Fruit fly (Drosophila melanogaster) whole organism, embryonic: ENCODE results near the gene Gas8.
A peak's percentile ranks its signal among the peaks of the same experiment; 100 is the strongest.

Experiments
- Blimp-1 ChIP-seq: fragments of 200-800 bp; sonication (Bioruptor generic); optimal IDR thresholded peaks from 3 replicates; lab custom pipeline; 2018; ENCODE audit warnings: missing biosample characterization, missing genetic modification characterization, mild to moderate bottlenecking, moderate library complexity, missing genetic modification reagents
- CG10267 ChIP-seq: fragments of 200-800 bp; sonication (Bioruptor generic); optimal IDR thresholded peaks from 2 replicates; lab custom pipeline; 2018; ENCODE audit warnings: missing biosample characterization, mild to moderate bottlenecking, missing genetic modification characterization, moderate library complexity
- CG10366 ChIP-seq: fragments of 200-800 bp; sonication (Bioruptor generic); IDR thresholded peaks from 2 replicates; pipeline ENCODE4 v1.3.6; 2022; ENCODE audit warnings: missing biosample characterization, missing genetic modification characterization
- CG10979 ChIP-seq: fragments of 200-800 bp; sonication (Bioruptor generic); optimal IDR thresholded peaks from 2 replicates; lab custom pipeline; 2018; ENCODE audit warnings: missing biosample characterization, mild to moderate bottlenecking, missing genetic modification characterization, moderate library complexity
- CG11504 ChIP-seq: fragments of 200-800 bp; sonication (Bioruptor generic); optimal IDR thresholded peaks from 3 replicates; lab custom pipeline; 2019; ENCODE audit warnings: missing biosample characterization, mild to moderate bottlenecking, missing genetic modification characterization, moderate library complexity
- CG12744 ChIP-seq: fragments of 200-800 bp; sonication (Bioruptor generic); optimal IDR thresholded peaks from 2 replicates; lab custom pipeline; 2016; ENCODE audit warnings: missing biosample characterization, missing genetic modification characterization
- CG14014 ChIP-seq: fragments of 200-800 bp; sonication (Bioruptor generic); IDR thresholded peaks from 2 replicates; pipeline ENCODE4 v1.3.6; 2022; ENCODE audit warnings: missing biosample characterization, missing genetic modification characterization
- CG14860 ChIP-seq: fragments of 200-800 bp; sonication (Bioruptor generic); IDR thresholded peaks from 3 replicates; pipeline ENCODE4 v1.3.6; 2022; ENCODE audit warnings: missing biosample characterization, missing genetic modification characterization; ENCODE audit not compliant: partially characterized antibody
- CG17385 ChIP-seq: fragments of 200-800 bp; sonication (Bioruptor generic); optimal IDR thresholded peaks from 3 replicates; lab custom pipeline; 2018; ENCODE audit warnings: missing biosample characterization, mild to moderate bottlenecking, missing genetic modification characterization
- CG17829 ChIP-seq: fragments of 200-800 bp; optimal IDR thresholded peaks from 2 replicates; lab custom pipeline; 2019; ENCODE audit warnings: missing biosample characterization, mild to moderate bottlenecking, missing genetic modification characterization, moderate library complexity
- CG18599 ChIP-seq: fragments of 200-800 bp; sonication (Bioruptor generic); optimal IDR thresholded peaks from 3 replicates; lab custom pipeline; 2017; ENCODE audit warnings: missing biosample characterization, missing genetic modification characterization, mild to moderate bottlenecking, moderate library complexity, missing genetic modification reagents
- CG18619 ChIP-seq: fragments of 200-800 bp; sonication (Bioruptor generic); optimal IDR thresholded peaks from 3 replicates; lab custom pipeline; 2017; ENCODE audit warnings: missing biosample characterization, mild to moderate bottlenecking, missing genetic modification characterization
- CG3065 ChIP-seq: fragments of 200-800 bp; sonication (Bioruptor generic); optimal IDR thresholded peaks from 2 replicates; lab custom pipeline; 2016; ENCODE audit warnings: missing biosample characterization, missing genetic modification characterization
- CG31365 ChIP-seq: fragments of 200-800 bp; sonication (Bioruptor generic); optimal IDR thresholded peaks from 2 replicates; lab custom pipeline; 2018; ENCODE audit warnings: missing biosample characterization, mild to moderate bottlenecking, missing genetic modification characterization
- CG3838 ChIP-seq: fragments of 200-800 bp; sonication (Bioruptor generic); optimal IDR thresholded peaks from 3 replicates; lab custom pipeline; 2016; ENCODE audit warnings: missing biosample characterization, missing genetic modification characterization
- CG4404 ChIP-seq: fragments of 200-800 bp; sonication (Bioruptor generic); IDR thresholded peaks from 2 replicates; pipeline ENCODE4 v1.3.6; 2022; ENCODE audit warnings: missing biosample characterization, missing genetic modification characterization
- CG4617 ChIP-seq: fragments of 200-800 bp; sonication (Bioruptor generic); optimal IDR thresholded peaks from 3 replicates; lab custom pipeline; 2016; ENCODE audit warnings: missing biosample characterization, missing genetic modification characterization, borderline replicate concordance
- CG4707 ChIP-seq: fragments of 200-800 bp; sonication (Bioruptor generic); optimal IDR thresholded peaks from 2 replicates; lab custom pipeline; 2018; ENCODE audit warnings: missing biosample characterization, mild to moderate bottlenecking, missing genetic modification characterization, moderate library complexity
- CG6689 ChIP-seq: fragments of 200-800 bp; sonication (Bioruptor generic); IDR thresholded peaks from 2 replicates; pipeline ENCODE4 v1.3.6; 2022; ENCODE audit warnings: missing biosample characterization, missing genetic modification characterization
- CG9797 ChIP-seq: fragments of 200-800 bp; sonication (Bioruptor generic); optimal IDR thresholded peaks from 3 replicates; lab custom pipeline; 2018; ENCODE audit warnings: missing biosample characterization, mild to moderate bottlenecking, missing genetic modification characterization
- D ChIP-seq, 2 experiments: fragments of 200-800 bp in 1 of 2; fragments of >200 bp in 1 of 2; sonication (Bioruptor generic) in 1 of 2; optimal IDR thresholded peaks; 2 replicates in 1 of 2; 3 replicates in 1 of 2; lab custom pipeline; 2017; ENCODE audit warnings: mild to moderate bottlenecking in 1 of 2, missing biosample characterization in 1 of 2, missing genetic modification characterization in 1 of 2, missing genetic modification reagents in 1 of 2
- HmgZ ChIP-seq: fragments of 200-800 bp; sonication (Bioruptor generic); optimal IDR thresholded peaks from 2 replicates; lab custom pipeline; 2018; ENCODE audit warnings: missing biosample characterization, mild to moderate bottlenecking, missing genetic modification characterization
- Hr3 ChIP-seq: fragments of 200-800 bp; sonication (Bioruptor generic); optimal IDR thresholded peaks from 3 replicates; lab custom pipeline; 2016; ENCODE audit warnings: missing biosample characterization, missing genetic modification characterization
- Hsf ChIP-seq: fragments of 200-800 bp; sonication (Bioruptor generic); optimal IDR thresholded peaks from 3 replicates; lab custom pipeline; 2016; ENCODE audit warnings: missing biosample characterization, missing genetic modification characterization
- NK7.1 ChIP-seq: fragments of 200-800 bp; sonication (Bioruptor generic); optimal IDR thresholded peaks from 3 replicates; lab custom pipeline; 2016; ENCODE audit warnings: missing biosample characterization, missing genetic modification characterization
- Nf-YA ChIP-seq: fragments of 200-800 bp; sonication (Bioruptor generic); IDR thresholded peaks from 2 replicates; pipeline ENCODE4 v1.3.6; 2022; ENCODE audit warnings: missing biosample characterization, missing genetic modification characterization
- Nf-YC ChIP-seq: fragments of 200-800 bp; optimal IDR thresholded peaks from 3 replicates; lab custom pipeline; 2019; ENCODE audit warnings: missing biosample characterization, mild to moderate bottlenecking, missing genetic modification characterization, moderate library complexity
- Oaz ChIP-seq: fragments of 200-800 bp; sonication (Bioruptor generic); IDR thresholded peaks from 2 replicates; pipeline ENCODE4 v1.3.6; 2022; ENCODE audit warnings: missing biosample characterization, missing genetic modification characterization
- Oli ChIP-seq: fragments of 200-800 bp; sonication (Bioruptor generic); optimal IDR thresholded peaks from 2 replicates; lab custom pipeline; 2018; ENCODE audit warnings: missing biosample characterization, mild to moderate bottlenecking, missing genetic modification characterization, moderate library complexity
- Opbp ChIP-seq: fragments of 200-800 bp; sonication (Bioruptor generic); IDR thresholded peaks from 3 replicates; pipeline ENCODE4 v1.3.6; 2022; ENCODE audit warnings: missing biosample characterization, missing genetic modification characterization; ENCODE audit not compliant: partially characterized antibody
- Six4 ChIP-seq: fragments of 200-800 bp; sonication (Bioruptor generic); optimal IDR thresholded peaks from 2 replicates; lab custom pipeline; 2016; ENCODE audit warnings: missing biosample characterization, missing genetic modification characterization
- Xrp1 ChIP-seq: fragments of 200-800 bp; sonication (Bioruptor generic); IDR thresholded peaks from 2 replicates; pipeline ENCODE4 v1.3.6; 2022; ENCODE audit warnings: missing biosample characterization, missing genetic modification characterization
- az2 ChIP-seq: fragments of 200-800 bp; sonication (Bioruptor generic); optimal IDR thresholded peaks from 3 replicates; lab custom pipeline; 2016; ENCODE audit warnings: missing biosample characterization, missing genetic modification characterization
- cas ChIP-seq: fragments of 200-800 bp; sonication (Bioruptor generic); IDR thresholded peaks from 2 replicates; pipeline ENCODE4 v1.3.6; 2022; ENCODE audit warnings: missing biosample characterization, missing genetic modification characterization
- caup ChIP-seq: fragments of 200-800 bp; sonication (Bioruptor generic); optimal IDR thresholded peaks from 3 replicates; lab custom pipeline; 2017; ENCODE audit warnings: missing biosample characterization, mild to moderate bottlenecking, missing genetic modification characterization, moderate library complexity; ENCODE audit not compliant: severe bottlenecking
- dmrt11E ChIP-seq: fragments of 200-800 bp; sonication (Bioruptor generic); optimal IDR thresholded peaks from 3 replicates; lab custom pipeline; 2018; ENCODE audit warnings: missing biosample characterization, mild to moderate bottlenecking, missing genetic modification characterization, moderate library complexity
- fd102C ChIP-seq: fragments of 200-800 bp; sonication (Bioruptor generic); optimal IDR thresholded peaks from 2 replicates; lab custom pipeline; 2018; ENCODE audit warnings: missing biosample characterization, mild to moderate bottlenecking, missing genetic modification characterization, moderate library complexity
- gem ChIP-seq: fragments of 200-800 bp; sonication (Bioruptor generic); optimal IDR thresholded peaks from 2 replicates; lab custom pipeline; 2019; ENCODE audit warnings: missing biosample characterization, mild to moderate bottlenecking, missing genetic modification characterization, moderate library complexity
- gsb-n ChIP-seq: fragments of 200-800 bp; sonication (Bioruptor generic); optimal IDR thresholded peaks from 3 replicates; lab custom pipeline; 2018; ENCODE audit warnings: missing biosample characterization, mild to moderate bottlenecking, missing genetic modification characterization
- gt ChIP-seq: fragments of 200-800 bp; sonication (Bioruptor generic); IDR thresholded peaks from 2 replicates; pipeline ENCODE4 v1.3.6; 2022; ENCODE audit warnings: missing biosample characterization, missing genetic modification characterization
- hth ChIP-seq: fragments of >200 bp; optimal IDR thresholded peaks from 2 replicates; lab custom pipeline; 2017; ENCODE audit warnings: inconsistent platforms
- ind ChIP-seq: fragments of 200-800 bp; sonication (Bioruptor generic); optimal IDR thresholded peaks from 3 replicates; lab custom pipeline; 2016; ENCODE audit warnings: missing biosample characterization, missing genetic modification characterization
- knrl ChIP-seq: fragments of 200-800 bp; sonication (Bioruptor generic); IDR thresholded peaks from 3 replicates; pipeline ENCODE4 v1.3.6; 2022; ENCODE audit warnings: missing biosample characterization, missing genetic modification characterization; ENCODE audit not compliant: partially characterized antibody
- lilli ChIP-seq: fragments of 200-800 bp; sonication (Bioruptor generic); optimal IDR thresholded peaks from 3 replicates; lab custom pipeline; 2016; ENCODE audit warnings: missing biosample characterization, missing genetic modification characterization
- nau ChIP-seq: fragments of 200-800 bp; sonication (Bioruptor generic); optimal IDR thresholded peaks from 3 replicates; lab custom pipeline; 2017; ENCODE audit warnings: missing biosample characterization, mild to moderate bottlenecking, missing genetic modification characterization, missing genetic modification reagents
- odd ChIP-seq: fragments of 200-800 bp; sonication (Bioruptor generic); optimal IDR thresholded peaks from 2 replicates; lab custom pipeline; 2017; ENCODE audit warnings: missing biosample characterization, mild to moderate bottlenecking, missing genetic modification characterization
- org-1 ChIP-seq: fragments of 200-800 bp; sonication (Bioruptor generic); optimal IDR thresholded peaks from 2 replicates; lab custom pipeline; 2017; ENCODE audit warnings: missing biosample characterization, missing genetic modification characterization
- rib ChIP-seq: fragments of 200-800 bp; sonication (Bioruptor generic); IDR thresholded peaks from 2 replicates; pipeline ENCODE4 v1.3.6; 2022; ENCODE audit warnings: missing biosample characterization, missing genetic modification characterization
- slou ChIP-seq: fragments of 200-800 bp; sonication (Bioruptor generic); optimal IDR thresholded peaks from 3 replicates; lab custom pipeline; 2016; ENCODE audit warnings: missing biosample characterization, missing genetic modification characterization
- tap ChIP-seq: fragments of 200-800 bp; optimal IDR thresholded peaks from 3 replicates; lab custom pipeline; 2019; ENCODE audit warnings: missing biosample characterization, mild to moderate bottlenecking, missing genetic modification characterization, moderate library complexity
- tin ChIP-seq: fragments of 200-800 bp; sonication (Bioruptor generic); optimal IDR thresholded peaks from 3 replicates; lab custom pipeline; 2016; ENCODE audit warnings: missing biosample characterization, missing genetic modification characterization

Gas8 gene

DNA sequence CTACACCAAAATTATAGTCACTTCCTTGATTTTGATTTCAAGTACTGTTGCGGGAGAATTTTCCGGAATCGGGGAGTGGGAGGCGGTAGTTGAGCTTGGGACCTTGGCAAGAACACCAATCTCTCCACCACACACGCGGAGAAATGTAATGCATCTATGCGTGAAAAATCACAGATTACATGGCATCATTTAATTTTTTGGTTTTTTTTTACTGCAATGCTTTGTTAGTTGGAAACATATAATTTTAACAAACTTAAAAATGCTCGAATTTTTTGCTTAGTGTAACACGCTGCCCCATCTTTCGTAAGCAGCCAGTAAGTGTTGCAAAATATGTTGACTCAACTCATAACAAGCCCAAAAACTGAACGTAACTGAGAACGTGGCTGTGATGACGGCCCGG, 43.9 kb upstream of the Gas8 start (continued):
- TF ChIP-seq CG18599 (GFP tag; lab: Kevin White, UChicago) (peak; percentile 54), NK7.1 (GFP tag; lab: Kevin White, UChicago) (no peak), odd (GFP tag; lab: Kevin White, UChicago) (no peak), CG10267 (tag; lab: Kevin White, UChicago) (no peak), Opbp (no peak), ind (GFP tag; lab: Kevin White, UChicago) (peak; percentile 16), dmrt11E (no peak), rib (GFP tag; lab: Robert Waterston, UW) (no peak), CG3838 (no peak), gsb-n (tag; lab: Kevin White, UChicago) (no peak), Nf-YC (no peak), CG17385 (peak; percentile 4), Oli (peak; percentile 24), CG4404 (no peak), CG11504 (tag; lab: Kevin White, UChicago) (peak; percentile 53), lilli (GFP tag; lab: Kevin White, UChicago) (peak; percentile 34), CG6689 (GFP tag; lab: Robert Waterston, UW) (no peak), fd102C (GFP tag; lab: Kevin White, UChicago) (no peak), CG3065 (GFP tag; lab: Kevin White, UChicago) (no peak), D (optimal IDR thresholded peaks at IDR 0.05; lab: Kevin White, UChicago) (no peak), D (GFP tag; optimal IDR thresholded peaks at IDR 0.05; lab: Kevin White, UChicago) (no peak), cas (no peak), CG17829 (no peak), slou (GFP tag; lab: Kevin White, UChicago) (no peak), CG10979 (tag; lab: Kevin White, UChicago) (no peak), CG12744 (GFP tag; lab: Kevin White, UChicago) (no peak), hth (lab: Kevin White, UChicago) (no peak), knrl (no peak), CG9797 (GFP tag; lab: Kevin White, UChicago) (no peak), caup (no peak), Nf-YA (GFP tag; lab: Robert Waterston, UW) (no peak), tap (tag; lab: Kevin White, UChicago) (no peak), Hr3 (GFP tag; lab: Kevin White, UChicago) (no peak), Hsf (no peak), HmgZ (no peak), CG31365 (tag; lab: Kevin White, UChicago) (no peak), CG18619 (GFP tag; lab: Kevin White, UChicago) (no peak), CG14860 (GFP tag; lab: Robert Waterston, UW) (no peak), org-1 (peak; percentile 7), CG4617 (GFP tag; lab: Kevin White, UChicago) (no peak), gem (peak; percentile 48), gt (no peak), CG4707 (GFP tag; lab: Kevin White, UChicago) (no peak), CG14014 (no peak), Xrp1 (GFP tag; lab: Robert Waterston, UW) (peak; percentile 10; the same call in 1 of the 2 replicates), Blimp-1 (GFP tag; lab: Kevin White, UChicago) (no peak), tin (GFP tag; lab: Kevin White, UChicago) (peak; percentile 17), CG10366 (GFP tag; lab: Robert Waterston, UW) (peak; percentile 26; the same call in 1 of the 2 replicates), Oaz (GFP tag; lab: Robert Waterston, UW) (no peak), nau (GFP tag; lab: Kevin White, UChicago) (no peak), az2 (GFP tag; lab: Kevin White, UChicago) (no peak), Six4 (GFP tag; lab: Kevin White, UChicago) (no peak)
